Worm (Caenorhabditis elegans) whole organism, L4 larva: Measurements from ENCODE around the gene srlf-18.

ENCODE experiments used
- T26A8.4 ChIP-seq: fragments of 200-800 bp; sonication (Bioruptor generic); IDR thresholded peaks from 2 replicates; pipeline ENCODE4 v1.3.6; 2022; ENCODE audit warnings: missing genetic modification characterization, missing compliant biosample characterization
- ZK337.2 ChIP-seq: fragments of 200-800 bp; sonication (Bioruptor generic); IDR thresholded peaks from 2 replicates; pipeline ENCODE4 v1.3.6; 2022; ENCODE audit warnings: missing genetic modification reagents, missing genetic modification characterization, missing compliant biosample characterization
- ceh-44 ChIP-seq: fragments of 200-800 bp; sonication (Bioruptor generic); IDR thresholded peaks from 2 replicates; pipeline ENCODE4 v1.3.6; 2022; ENCODE audit warnings: missing genetic modification reagents, missing genetic modification characterization, missing compliant biosample characterization
- lin-38 ChIP-seq: fragments of 200-800 bp; sonication (Bioruptor generic); IDR thresholded peaks from 2 replicates; pipeline ENCODE4 v1.3.6; 2022; ENCODE audit warnings: missing genetic modification reagents, missing genetic modification characterization, missing compliant biosample characterization
- nhr-25 ChIP-seq: sonication (generic microtip); optimal IDR thresholded peaks from 2 replicates; lab custom pipeline; 2017; ENCODE audit warnings: missing genetic modification characterization, mild to moderate bottlenecking, missing compliant biosample characterization, antibody characterized with exemption, moderate library complexity, borderline replicate concordance; ENCODE audit not compliant: insufficient read depth
- nhr-28 ChIP-seq: fragments of 150-350 bp; optimal IDR thresholded peaks from 2 replicates; lab custom pipeline; 2014; ENCODE audit warnings: missing biosample characterization, missing genetic modification characterization
- unc-130 ChIP-seq: sonication (generic microtip); optimal IDR thresholded peaks from 2 replicates; lab custom pipeline; 2016; ENCODE audit warnings: missing genetic modification reagents, missing genetic modification characterization, missing compliant biosample characterization
- unc-62 ChIP-seq, 3 experiments: fragments of 150-350 bp in 1 of 3; sonication (generic microtip); optimal IDR thresholded peaks in 2 of 3; peaks in 1 of 3; 1 replicate in 1 of 3; 2 replicates in 2 of 3; lab custom pipeline; 2014 to 2017; ENCODE audit warnings: missing biosample characterization in 3 of 3, missing genetic modification characterization in 3 of 3, missing genetic modification reagents in 3 of 3, missing genotype in 1 of 3

The srlf-18 gene

ce11 chrIV:11053652-11054317 is 47.5 kb downstream of the srlf-18 start, which contains the start of the genes F36H1.12 and lin-3:
F36H1.12 (minus strand) TSS chrIV:11053702.
lin-3 (plus strand) TSS chrIV:11054308.
- TF ChIP-seq ZK337.2 (no peak), T26A8.4 (GFP tag; lab: Robert Waterston, UW) (no peak), unc-130 (GFP tag; lab: Kevin White, UChicago) (peak; percentile 19), lin-38 (GFP tag; lab: Robert Waterston, UW) (peak; percentile 85), nhr-28 (tag; lab: Kevin White, UChicago) (no peak), ceh-44 (GFP tag; lab: Robert Waterston, UW) (0 out of 2 replicates have a peak, but pooled peaks have one; percentile 31)
- TF ChIP-seq, all 104 proteins: peak for 3

DNA sequence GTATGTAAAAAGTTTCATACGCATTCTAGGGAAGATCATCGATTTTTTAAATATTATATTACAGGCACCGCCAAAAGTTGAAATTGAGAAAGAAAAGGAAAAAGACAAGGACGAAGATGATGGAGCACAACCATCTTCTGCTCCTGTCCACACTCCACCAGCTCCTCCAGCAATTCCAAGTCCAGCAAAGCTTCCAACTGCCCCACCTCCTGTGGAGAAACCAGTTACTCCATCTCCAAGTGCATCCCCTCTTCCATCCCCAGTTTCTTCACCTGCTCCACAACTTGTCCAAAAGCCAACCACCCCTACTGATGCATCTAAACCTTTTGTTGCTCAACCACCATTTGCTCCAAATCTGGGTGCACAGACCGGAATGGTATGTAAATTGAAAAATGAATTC is 49.3 kb downstream of the srlf-18 start:
- TF ChIP-seq nhr-25 (no peak), unc-62 (GFP tag; optimal IDR thresholded peaks at IDR 0.05 in 1 of 2; lab: Kevin White, UChicago) (peak in 1 of 2 experiments; percentile 91), unc-62 (tag; optimal IDR thresholded peaks at IDR 0.05; lab: Kevin White, UChicago) (no peak)
